Fruit fly (Drosophila melanogaster): ENCODE measurements around the gene CG3149.

- TF ChIP-seq Dll (optimal IDR thresholded peaks at IDR 0.05) = no peak
- TF ChIP-seq EcR (GFP tag; optimal IDR thresholded peaks at IDR 0.05) = no peak
- TF ChIP-seq CG8478 (optimal IDR thresholded peaks at IDR 0.05) = no peak
- no peak for TF ChIP-seq psq (optimal IDR thresholded peaks at IDR 0.05)
These were observed 46.5 kb downstream of the CG3149 start, which contains the start of gene OtopLa for dm6 chrX:5648437-5648959.
